Worm (Caenorhabditis elegans): ENCODE results near the gene W02H5.19.
"Not testable (repeated sequence)": the region's sequence is repeated elsewhere in the genome, so short reads cannot be mapped to it uniquely, and the experiment has no call there.

Gene W02H5.19

DNA sequence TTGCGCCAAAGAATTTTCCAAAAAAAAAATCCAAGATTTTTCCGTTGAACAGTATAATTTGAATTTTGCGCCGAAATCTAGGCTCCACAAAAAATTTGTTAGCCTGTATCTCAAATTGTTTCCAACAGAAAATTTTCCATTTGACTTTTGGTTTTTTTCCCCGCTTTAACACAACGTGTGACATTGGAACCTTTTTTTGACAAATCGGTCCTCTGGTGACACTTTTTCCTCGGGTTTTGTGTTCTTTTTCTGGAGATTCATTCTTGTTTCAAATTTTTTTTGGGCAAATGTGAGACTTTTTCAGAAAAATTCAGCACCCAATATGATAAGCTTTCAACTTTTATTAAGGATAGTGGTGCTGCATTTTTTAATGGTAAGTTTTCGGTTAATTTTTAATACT, 30.3 kb upstream of the W02H5.19 start, which contains the start of gene acr-17:
TSS of gene acr-17 (plus strand) at position 301 of the 400 bp plus-strand sequence.
- TF ChIP-seq flt-1 (GFP tag; IDR thresholded peaks at IDR 0.05) (no peak), tbx-37 (GFP tag; conservative IDR thresholded peaks at IDR 0.05) (no peak), aly-1 (tag; optimal IDR thresholded peaks at IDR 0.05) (no peak), ama-1 (optimal IDR thresholded peaks at IDR 0.05) (no peak), ets-7 (tag; optimal IDR thresholded peaks at IDR 0.05) (no peak), sea-1 (GFP tag; conservative IDR thresholded peaks at IDR 0.05) (no peak), pes-1 (GFP tag; IDR thresholded peaks at IDR 0.05) (no peak), hmbx-1 (tag; optimal IDR thresholded peaks at IDR 0.05) (no peak), tbx-11 (GFP tag; IDR thresholded peaks at IDR 0.05) (no peak), hnd-1 (tag; optimal IDR thresholded peaks at IDR 0.05) (no peak), hmg-4 (GFP tag; optimal IDR thresholded peaks at IDR 0.05) (no peak), tra-4 (tag; optimal IDR thresholded peaks at IDR 0.05) (no peak), B0310.2 (tag; optimal IDR thresholded peaks at IDR 0.05) (no peak)

DNA sequence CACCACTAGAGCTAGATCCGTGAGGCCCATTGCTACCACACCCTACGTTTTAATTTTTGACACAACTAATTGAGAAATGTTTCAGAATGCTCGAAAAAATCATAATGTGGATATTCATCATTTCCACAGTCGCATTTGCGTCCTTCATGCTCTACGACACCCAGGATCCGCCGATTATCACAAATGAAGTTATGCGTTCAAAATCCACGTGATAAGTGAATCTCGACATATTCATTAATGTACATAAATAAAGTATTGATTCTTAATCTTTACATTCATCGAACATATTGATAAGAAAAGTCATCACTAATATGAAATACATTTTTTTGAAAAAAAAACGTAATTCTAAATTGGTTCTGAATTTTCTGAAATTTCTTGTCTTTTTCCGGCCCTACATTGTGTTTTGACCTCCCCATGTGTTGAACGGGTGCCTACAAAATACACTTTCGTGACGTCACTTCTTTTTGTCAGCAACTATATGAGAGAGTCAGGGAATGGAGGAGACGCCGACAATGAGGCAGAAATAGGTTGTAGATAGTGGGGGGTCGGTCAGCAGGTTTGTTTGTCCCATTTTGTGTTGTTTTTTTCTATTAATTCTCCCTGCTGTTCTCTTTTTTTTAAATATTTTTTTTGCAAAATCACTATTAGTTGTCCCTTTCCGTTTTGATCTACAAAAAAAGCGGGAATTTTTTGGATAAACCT, 23.6 kb upstream of the W02H5.19 start, which contains the start of gene F53E10.1:
TSS of gene F53E10.1 (plus strand) at position 325 of the 702 bp plus-strand sequence.
- TF ChIP-seq tbx-11 (GFP tag; IDR thresholded peaks at IDR 0.05) (no peak), scrt-1 (GFP tag; IDR thresholded peaks at IDR 0.05) (no peak), ama-1 (optimal IDR thresholded peaks at IDR 0.05) (no peak), hnd-1 (tag; optimal IDR thresholded peaks at IDR 0.05) (no peak), hmbx-1 (tag; optimal IDR thresholded peaks at IDR 0.05) (no peak), ceh-13 (GFP tag; optimal IDR thresholded peaks at IDR 0.05) (no peak), tbx-37 (GFP tag; conservative IDR thresholded peaks at IDR 0.05) (no peak), tra-4 (tag; optimal IDR thresholded peaks at IDR 0.05) (no peak), hmg-4 (GFP tag; optimal IDR thresholded peaks at IDR 0.05) (no peak), ceh-36 (tag; optimal IDR thresholded peaks at IDR 0.05) (no peak), sea-1 (GFP tag; conservative IDR thresholded peaks at IDR 0.05) (no peak), flt-1 (GFP tag; IDR thresholded peaks at IDR 0.05) (no peak), B0310.2 (tag; optimal IDR thresholded peaks at IDR 0.05) (no peak)

DNA sequence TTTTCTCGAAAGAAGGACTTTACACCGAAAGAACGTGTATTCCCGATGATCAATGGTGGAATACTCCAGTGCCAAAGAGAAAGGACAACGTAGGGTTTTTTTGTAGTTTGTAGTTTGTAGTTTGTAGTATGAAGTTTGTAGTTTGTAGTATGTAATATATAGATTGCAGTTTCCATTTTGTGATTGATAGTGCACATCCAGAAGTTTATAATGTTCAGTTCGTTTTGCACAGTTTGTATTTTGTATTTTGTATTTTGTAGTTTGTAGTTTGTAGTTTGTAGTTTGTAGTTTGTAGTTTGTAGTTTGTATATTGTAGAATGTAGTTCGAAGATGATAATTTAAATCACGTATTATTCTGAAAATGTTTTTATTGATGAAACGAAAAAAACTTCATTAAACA, 21.2 kb upstream of the W02H5.19 start:
- TF ChIP-seq tra-4 (tag; optimal IDR thresholded peaks at IDR 0.05) (no peak), tbx-11 (GFP tag; IDR thresholded peaks at IDR 0.05) (0 out of 2 replicates have a peak, but pooled peaks have one; percentile 13)

DNA sequence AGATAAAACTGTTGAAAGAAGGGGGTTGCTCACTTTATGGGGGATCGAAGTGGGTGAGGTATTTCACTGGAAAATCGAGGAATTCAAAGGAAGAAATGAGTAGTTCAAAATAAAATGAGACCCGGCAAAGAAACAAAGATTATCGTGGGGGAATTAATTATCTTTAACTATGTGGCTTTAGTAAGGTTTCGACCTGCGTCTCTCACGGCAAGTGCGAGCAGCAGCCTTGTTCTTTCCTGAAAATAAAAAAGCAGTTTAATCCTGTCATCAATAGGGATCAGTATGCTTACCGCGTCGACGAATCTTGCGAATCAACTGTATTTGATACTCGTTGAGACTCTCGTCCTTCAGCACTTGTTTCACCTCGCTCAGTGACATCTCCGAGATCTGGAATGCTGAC, 16.8 kb upstream of the W02H5.19 start, which contains the start of gene srh-271:
TSS of gene srh-271 (minus strand) at position 101 of the 400 bp plus-strand sequence.
- TF ChIP-seq tra-4 (tag; optimal IDR thresholded peaks at IDR 0.05): no peak

DNA sequence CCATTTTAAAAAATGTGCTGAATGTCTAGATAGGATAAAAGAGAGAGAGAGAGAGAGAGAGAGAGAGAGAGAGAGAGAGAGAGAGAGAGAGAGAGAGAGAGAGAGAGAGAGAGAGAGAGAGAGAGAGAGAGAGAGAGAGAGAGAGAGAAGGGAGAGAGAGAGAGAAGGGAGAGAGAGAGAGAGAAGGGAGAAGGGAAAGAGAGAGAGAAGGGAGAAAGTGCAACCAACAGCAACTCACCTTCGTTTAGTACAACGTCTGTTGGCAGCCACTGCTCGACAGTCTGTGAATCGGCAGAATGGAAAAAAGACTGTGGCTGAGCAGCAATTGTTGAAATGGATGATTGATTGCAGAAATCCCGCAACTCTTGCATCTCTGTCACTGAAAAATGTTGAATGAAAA, 14.9 kb upstream of the W02H5.19 start:
- TF ChIP-seq flt-1 (GFP tag; IDR thresholded peaks at IDR 0.05) (peak; percentile 27; the same call in 1 of the 2 replicates), F13C5.2 (tag; optimal IDR thresholded peaks at IDR 0.05) (no peak)

DNA sequence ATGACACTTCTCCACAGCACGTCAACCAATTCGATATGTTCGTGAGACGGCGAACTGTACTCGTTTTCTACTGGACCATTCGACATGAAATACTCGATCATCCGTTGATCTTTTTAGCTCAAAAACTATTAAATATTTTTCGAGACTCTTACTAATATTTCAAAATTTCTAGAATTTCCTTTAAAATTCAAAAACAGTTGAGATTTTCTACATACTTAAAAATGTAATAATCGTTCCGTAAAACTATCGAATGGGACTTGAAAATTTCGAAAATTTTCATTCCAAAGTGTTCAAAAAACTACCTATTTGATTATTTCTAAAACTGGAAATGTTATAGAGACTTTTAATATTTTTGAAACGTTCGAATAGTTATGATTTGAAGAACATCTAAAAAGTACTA, 13.3 kb upstream of the W02H5.19 start, which contains the start of gene sknr-1:
TSS of gene sknr-1 (minus strand) at position 101 of the 400 bp plus-strand sequence.
- not testable (repeated sequence) for TF ChIP-seq tbx-37 (GFP tag; conservative IDR thresholded peaks at IDR 0.05); ama-1 (optimal IDR thresholded peaks at IDR 0.05); B0310.2 (tag; optimal IDR thresholded peaks at IDR 0.05)

DNA sequence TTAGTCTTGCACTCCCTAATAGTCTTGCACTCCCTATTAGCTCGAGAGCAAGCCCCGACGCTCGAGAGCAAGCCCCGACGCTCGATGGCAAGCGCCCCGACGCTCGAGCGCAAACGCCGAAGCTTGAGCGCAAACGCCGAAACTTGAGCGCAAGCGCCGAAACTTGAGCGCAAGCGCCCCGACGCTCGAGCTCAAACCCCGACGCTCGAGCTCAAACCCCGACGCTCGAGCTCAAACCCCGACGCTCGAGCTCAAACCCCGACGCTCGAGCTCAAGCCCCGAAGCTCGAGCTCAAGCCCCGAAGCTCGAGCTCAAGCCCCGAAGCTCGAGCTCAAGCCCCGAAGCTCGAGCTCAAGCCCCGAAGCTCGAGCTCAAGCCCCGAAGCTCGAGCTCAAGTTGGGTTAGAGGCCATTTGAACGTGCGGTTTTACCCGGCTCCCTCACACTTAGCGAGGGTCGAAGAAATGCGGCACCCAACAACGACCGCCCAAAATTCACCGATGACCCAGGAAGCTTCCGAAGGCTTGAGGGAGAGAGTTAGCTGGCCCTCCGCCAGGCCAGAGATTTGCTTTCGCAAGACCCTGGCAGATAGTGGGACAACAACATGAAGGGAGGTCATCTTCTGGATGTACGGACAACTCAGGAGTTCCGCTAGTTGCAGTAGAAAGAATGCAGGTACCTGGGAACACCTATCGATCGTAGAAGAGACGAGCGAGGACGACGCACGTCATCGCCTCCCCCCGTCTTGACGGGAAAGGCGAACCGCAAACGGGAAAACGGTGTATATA, 3.7 kb upstream of the W02H5.19 start:
- TF ChIP-seq pes-1 (GFP tag; IDR thresholded peaks at IDR 0.05) (0 out of 2 replicates have a peak, but pooled peaks have one; percentile 11), flt-1 (GFP tag; IDR thresholded peaks at IDR 0.05) (peak; percentile 29; the same call in 1 of the 2 replicates)

DNA sequence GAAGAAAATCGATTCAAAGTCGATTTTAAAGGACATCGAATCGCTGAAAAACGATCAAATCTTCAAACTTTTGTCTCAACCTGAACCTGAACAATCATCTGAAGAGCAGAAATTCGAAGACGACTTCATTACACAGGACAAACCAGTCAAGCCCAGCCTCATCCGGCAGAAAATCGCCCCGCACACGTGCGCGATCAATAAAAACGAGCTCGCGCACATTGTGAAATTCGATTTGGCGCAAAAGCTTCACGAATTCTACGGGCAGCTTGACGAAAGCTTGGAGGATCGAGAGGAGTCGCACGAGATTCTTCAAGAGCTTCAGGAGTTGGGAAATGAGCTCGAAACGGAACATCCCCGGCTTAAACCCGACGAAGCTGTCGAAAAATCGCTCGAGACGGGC, 345 bp downstream of the W02H5.19 start, which contains the start of gene W02H5.2:
TSS of gene W02H5.2 (plus strand) at position 301 of the 400 bp plus-strand sequence.
- TF ChIP-seq sea-1 (GFP tag; conservative IDR thresholded peaks at IDR 0.05) (no peak), hmg-4 (GFP tag; optimal IDR thresholded peaks at IDR 0.05) (no peak), flt-1 (GFP tag; IDR thresholded peaks at IDR 0.05) (no peak), ceh-36 (tag; optimal IDR thresholded peaks at IDR 0.05) (no peak), ceh-13 (GFP tag; optimal IDR thresholded peaks at IDR 0.05) (no peak), aly-1 (tag; optimal IDR thresholded peaks at IDR 0.05) (no peak)

DNA sequence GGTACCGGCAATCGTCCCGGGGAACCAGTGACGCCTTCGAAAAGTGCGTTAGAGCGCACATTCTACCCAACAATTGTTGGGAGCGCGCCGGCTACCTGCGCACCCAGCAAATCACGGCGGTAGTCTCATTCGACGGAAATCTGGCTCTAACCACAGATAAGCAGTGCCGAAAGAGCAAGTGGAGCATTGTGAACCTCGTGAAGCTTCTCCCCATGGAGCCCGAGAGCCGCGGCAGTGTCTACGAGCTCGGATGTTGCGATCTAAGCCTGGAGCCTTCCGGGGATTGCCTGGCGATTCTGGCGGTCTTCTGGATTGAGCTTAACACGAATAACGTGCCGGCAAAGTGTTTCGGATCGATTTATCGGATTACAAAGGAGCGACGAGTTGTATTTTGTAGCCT, 816 bp downstream of the W02H5.19 start:
- no peak for TF ChIP-seq ama-1 (optimal IDR thresholded peaks at IDR 0.05)
- TF ChIP-seq sea-1 (GFP tag; conservative IDR thresholded peaks at IDR 0.05): no peak
- TF ChIP-seq tbx-11 (GFP tag; IDR thresholded peaks at IDR 0.05): no peak
- no peak for TF ChIP-seq flt-1 (GFP tag; IDR thresholded peaks at IDR 0.05)
- no peak for TF ChIP-seq pes-1 (GFP tag; IDR thresholded peaks at IDR 0.05)
- TF ChIP-seq ceh-13 (GFP tag; optimal IDR thresholded peaks at IDR 0.05): no peak
